Worm (Caenorhabditis elegans): ENCODE data around the gene srg-30.

- TF ChIP-seq D2030.7 (GFP tag; IDR thresholded peaks at IDR 0.05): no peak
- no peak for TF ChIP-seq bed-2 (GFP tag; IDR thresholded peaks at IDR 0.05)
- TF ChIP-seq ceh-79 (tag; optimal IDR thresholded peaks at IDR 0.05): no peak
- no peak for TF ChIP-seq pha-4 (tag; optimal IDR thresholded peaks at IDR 0.05)
- TF ChIP-seq F33H1.4 (GFP tag; IDR thresholded peaks at IDR 0.05): no peak
- TF ChIP-seq ztf-22 (GFP tag; optimal IDR thresholded peaks at IDR 0.05): no peak
- no peak for TF ChIP-seq akir-1 (GFP tag; optimal IDR thresholded peaks at IDR 0.05)
- no peak for TF ChIP-seq lsy-27 (tag; optimal IDR thresholded peaks at IDR 0.05; ENCODE audit: borderline replicate concordance, insufficient read depth)
Observed at ce11 chrV:6683740-6684139, 34.4 kb downstream of the srg-30 start.
